Fruit fly (Drosophila melanogaster): ENCODE measurements around the gene NdufV3.

- TF ChIP-seq CG8478 (optimal IDR thresholded peaks at IDR 0.05) (no peak), Dll (optimal IDR thresholded peaks at IDR 0.05) (no peak), pan (optimal IDR thresholded peaks at IDR 0.05) (no peak), usp (GFP tag; optimal IDR thresholded peaks at IDR 0.05) (no peak)
Measured at dm6 chrX:11383530-11383929, 33.7 kb downstream of the NdufV3 start.

Measured in whole organism.